Worm (Caenorhabditis elegans) whole organism, midembryonic: Measurements from ENCODE around the gene F56B3.2.

Experiments
- T22C8.4 ChIP-seq: fragments of 200-800 bp; sonication (Bioruptor generic); IDR thresholded peaks from 2 replicates; pipeline ENCODE4 v1.3.6; 2022; ENCODE audit warnings: missing genetic modification characterization, missing compliant biosample characterization
- cog-1 ChIP-seq: sonication (generic microtip); optimal IDR thresholded peaks from 2 replicates; lab custom pipeline; 2016; ENCODE audit warnings: missing genetic modification characterization, missing compliant biosample characterization
- flt-1 ChIP-seq: fragments of 200-800 bp; sonication (Bioruptor generic); IDR thresholded peaks from 2 replicates; pipeline ENCODE4 v1.3.6; 2022; ENCODE audit warnings: missing genetic modification characterization, missing compliant biosample characterization
- klf-2 ChIP-seq: fragments of 200-800 bp; sonication (Bioruptor generic); conservative IDR thresholded peaks from 2 replicates; pipeline ENCODE4 v1.3.6; 2022; ENCODE audit warnings: missing genetic modification reagents, missing genetic modification characterization, missing compliant biosample characterization
- med-1 ChIP-seq: sonication (generic microtip); optimal IDR thresholded peaks from 2 replicates; lab custom pipeline; 2017; ENCODE audit warnings: missing genetic modification characterization, mild to moderate bottlenecking, missing compliant biosample characterization, antibody characterized with exemption, missing genetic modification reagents; ENCODE audit not compliant: insufficient read depth
- ref-1 ChIP-seq: fragments of 200-800 bp; sonication (Bioruptor generic); conservative IDR thresholded peaks from 2 replicates; pipeline ENCODE4 v1.3.6; 2022; ENCODE audit warnings: missing genetic modification reagents, missing genetic modification characterization, missing compliant biosample characterization
- tab-1 ChIP-seq: fragments of 200-800 bp; sonication (Bioruptor generic); IDR thresholded peaks from 2 replicates; pipeline ENCODE4 v1.3.6; 2022; ENCODE audit warnings: missing genetic modification characterization, missing compliant biosample characterization
- ztf-23 ChIP-seq: fragments of 200-800 bp; sonication (Bioruptor generic); IDR thresholded peaks from 2 replicates; pipeline ENCODE4 v1.3.6; 2022; ENCODE audit warnings: missing genetic modification reagents, missing genetic modification characterization, missing compliant biosample characterization
- ztf-29 ChIP-seq: fragments of 200-800 bp; sonication (Bioruptor generic); IDR thresholded peaks from 2 replicates; pipeline ENCODE4 v1.3.6; 2022; ENCODE audit warnings: missing genetic modification reagents, missing genetic modification characterization, missing compliant biosample characterization

F56B3.2 gene

ce11 chrIV:768312-768711 lies at the start of gene F56B3.2:
Gene F56B3.2 (minus strand): TSS chrIV:768584.
- TF ChIP-seq cog-1 (tag; lab: Kevin White, UChicago) (no peak), T22C8.4 (no peak), flt-1 (GFP tag; lab: Robert Waterston, UW) (no peak), ref-1 (GFP tag; lab: Robert Waterston, UW) (no peak), med-1 (GFP tag; lab: Kevin White, UChicago) (no peak), ztf-23 (GFP tag; lab: Robert Waterston, UW) (no peak), ztf-29 (no peak), klf-2 (GFP tag; lab: Robert Waterston, UW) (no peak), tab-1 (GFP tag; lab: Robert Waterston, UW) (no peak)

ce11 chrIV:817879-818278 lies 49.5 kb upstream of the F56B3.2 start:
- TF ChIP-seq tab-1 (GFP tag; lab: Robert Waterston, UW), result no peak
- no peak for TF ChIP-seq klf-2 (GFP tag; lab: Robert Waterston, UW)
- no peak for TF ChIP-seq ztf-29
- no peak for TF ChIP-seq med-1 (GFP tag; lab: Kevin White, UChicago)
- no peak for TF ChIP-seq flt-1 (GFP tag; lab: Robert Waterston, UW)
- no peak for TF ChIP-seq ztf-23 (GFP tag; lab: Robert Waterston, UW)
- TF ChIP-seq cog-1 (tag; lab: Kevin White, UChicago), result no peak
- no peak for TF ChIP-seq ref-1 (GFP tag; lab: Robert Waterston, UW)
- TF ChIP-seq T22C8.4, result no peak

ce11 chrIV:813341-813740 lies 45.0 kb upstream of the F56B3.2 start:
- TF ChIP-seq ztf-23 (GFP tag; lab: Robert Waterston, UW), result peak; percentile 74
- TF ChIP-seq klf-2 (GFP tag; lab: Robert Waterston, UW), result peak; percentile 59; the same call in 1 of the 2 replicates
- peak; percentile 71; the same call in 1 of the 2 replicates for TF ChIP-seq flt-1 (GFP tag; lab: Robert Waterston, UW)
- 0 out of 2 replicates have a peak, but pooled peaks have one; percentile 65 for TF ChIP-seq tab-1 (GFP tag; lab: Robert Waterston, UW)

ce11 chrIV:807027-807516 lies 38.7 kb upstream of the F56B3.2 start, which contains the start of gene Y55F3BL.6:
Gene Y55F3BL.6 (minus strand): TSS chrIV:807077.
- TF ChIP-seq T22C8.4, result no peak
- no peak for TF ChIP-seq ztf-29
- no peak for TF ChIP-seq cog-1 (tag; lab: Kevin White, UChicago)

ce11 chrIV:805693-806092 lies 37.3 kb upstream of the F56B3.2 start:
- TF ChIP-seq T22C8.4 (peak; percentile 59), med-1 (GFP tag; lab: Kevin White, UChicago) (no peak)

- TF ChIP-seq ref-1 (GFP tag; lab: Robert Waterston, UW) (no peak), tab-1 (GFP tag; lab: Robert Waterston, UW) (no peak), ztf-23 (GFP tag; lab: Robert Waterston, UW) (no peak), klf-2 (GFP tag; lab: Robert Waterston, UW) (no peak), T22C8.4 (no peak), med-1 (GFP tag; lab: Kevin White, UChicago) (no peak), flt-1 (GFP tag; lab: Robert Waterston, UW) (no peak), cog-1 (tag; lab: Kevin White, UChicago) (no peak), ztf-29 (no peak)
Observed at ce11 chrIV:804802-805201, 36.4 kb upstream of the F56B3.2 start, which contains the start of gene Y55F3BL.4. Gene Y55F3BL.4 (plus strand): TSS chrIV:805102.

- no peak for TF ChIP-seq ref-1 (GFP tag; lab: Robert Waterston, UW)
- no peak for TF ChIP-seq ztf-23 (GFP tag; lab: Robert Waterston, UW)
- no peak for TF ChIP-seq cog-1 (tag; lab: Kevin White, UChicago)
- no peak for TF ChIP-seq ztf-29
- no peak for TF ChIP-seq T22C8.4
- no peak for TF ChIP-seq flt-1 (GFP tag; lab: Robert Waterston, UW)
- no peak for TF ChIP-seq tab-1 (GFP tag; lab: Robert Waterston, UW)
- TF ChIP-seq med-1 (GFP tag; lab: Kevin White, UChicago), result no peak
- TF ChIP-seq klf-2 (GFP tag; lab: Robert Waterston, UW), result no peak
Observed at ce11 chrIV:801162-801561, 32.8 kb upstream of the F56B3.2 start.

ce11 chrIV:800518-800917 lies 32.1 kb upstream of the F56B3.2 start, which contains the start of gene mrpl-46:
Gene mrpl-46 (plus strand): TSS chrIV:800818.
- TF ChIP-seq flt-1 (GFP tag; lab: Robert Waterston, UW), result no peak
- TF ChIP-seq T22C8.4, result no peak
- no peak for TF ChIP-seq ztf-29
- TF ChIP-seq ref-1 (GFP tag; lab: Robert Waterston, UW), result no peak
- TF ChIP-seq med-1 (GFP tag; lab: Kevin White, UChicago), result no peak
- no peak for TF ChIP-seq ztf-23 (GFP tag; lab: Robert Waterston, UW)
- no peak for TF ChIP-seq klf-2 (GFP tag; lab: Robert Waterston, UW)
- TF ChIP-seq cog-1 (tag; lab: Kevin White, UChicago), result no peak
- no peak for TF ChIP-seq tab-1 (GFP tag; lab: Robert Waterston, UW)

ce11 chrIV:796521-797073 lies 28.2 kb upstream of the F56B3.2 start, which contains the start of the genes F56B3.11 and ech-5:
Gene F56B3.11 (minus strand): TSS chrIV:796571.
Gene ech-5 (plus strand): TSS chrIV:797023.
- TF ChIP-seq cog-1 (tag; lab: Kevin White, UChicago) (peak; percentile 87), flt-1 (GFP tag; lab: Robert Waterston, UW) (peak; percentile 44; the same call in 1 of the 2 replicates), klf-2 (GFP tag; lab: Robert Waterston, UW) (peak; percentile 81), tab-1 (GFP tag; lab: Robert Waterston, UW) (no peak), T22C8.4 (no peak), ztf-23 (GFP tag; lab: Robert Waterston, UW) (peak; percentile 79)
